Worm (Caenorhabditis elegans): ENCODE measurements around the gene sdc-1.

sdc-1 gene

ce11 chrX:16290536-16290935 is 15.0 kb downstream of the sdc-1 start:
- no peak for TF ChIP-seq ham-2 (GFP tag; optimal IDR thresholded peaks at IDR 0.05)
- no peak for TF ChIP-seq sem-2 (GFP tag; optimal IDR thresholded peaks at IDR 0.05)
- no peak for TF ChIP-seq nhr-237 (tag; optimal IDR thresholded peaks at IDR 0.05)
- no peak for TF ChIP-seq snpc-4 (tag; optimal IDR thresholded peaks at IDR 0.05)

- TF ChIP-seq mep-1 (tag; optimal IDR thresholded peaks at IDR 0.05): no peak
- TF ChIP-seq mls-2 (tag; optimal IDR thresholded peaks at IDR 0.05): no peak
- TF ChIP-seq nhr-237 (tag; optimal IDR thresholded peaks at IDR 0.05): no peak
- TF ChIP-seq pha-4 (tag; optimal IDR thresholded peaks at IDR 0.05): no peak
- TF ChIP-seq unc-39 (tag; optimal IDR thresholded peaks at IDR 0.05): no peak
- no peak for TF ChIP-seq zip-8 (tag; optimal IDR thresholded peaks at IDR 0.05)
- TF ChIP-seq cnd-1 (tag; optimal IDR thresholded peaks at IDR 0.05): no peak
- TF ChIP-seq sem-2 (GFP tag; optimal IDR thresholded peaks at IDR 0.05): no peak
- no peak for TF ChIP-seq lsy-2 (tag; optimal IDR thresholded peaks at IDR 0.05)
These were observed 17.4 kb downstream of the sdc-1 start, which contains the start of gene F52E10.4 for ce11 chrX:16292933-16293332. F52E10.4 (minus strand) TSS chrX:16293033.

DNA sequence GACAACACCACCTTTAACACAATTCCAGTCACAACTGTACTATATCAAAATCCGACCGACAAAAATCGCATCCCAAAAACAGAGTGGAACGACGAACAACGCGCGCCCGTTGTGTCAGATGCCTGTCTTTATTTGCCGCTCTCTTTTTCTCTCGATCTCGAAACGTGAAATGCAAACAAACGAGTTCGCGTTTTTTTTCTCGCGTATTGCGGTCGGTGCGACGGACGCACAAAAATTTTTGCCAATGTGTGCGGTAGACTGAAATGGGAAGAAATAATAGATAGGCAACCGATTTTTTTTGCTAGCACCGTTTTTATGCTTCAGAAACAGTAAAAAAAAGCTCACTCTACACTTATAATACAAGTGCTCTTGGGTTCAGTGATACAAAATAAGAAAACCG is 21.6 kb downstream of the sdc-1 start:
- TF ChIP-seq flh-1 (GFP tag; optimal IDR thresholded peaks at IDR 0.05) (no peak), zip-8 (tag; optimal IDR thresholded peaks at IDR 0.05) (no peak), sem-2 (GFP tag; optimal IDR thresholded peaks at IDR 0.05) (no peak), drap-1 (GFP tag; optimal IDR thresholded peaks at IDR 0.05) (no peak), mep-1 (tag; optimal IDR thresholded peaks at IDR 0.05) (no peak), ham-2 (GFP tag; optimal IDR thresholded peaks at IDR 0.05) (no peak), nhr-12 (tag; optimal IDR thresholded peaks at IDR 0.05) (no peak), elt-1 (tag; optimal IDR thresholded peaks at IDR 0.05; ENCODE audit: borderline replicate concordance, insufficient read depth) (no peak), bed-3 (GFP tag; optimal IDR thresholded peaks at IDR 0.05) (no peak), snpc-4 (tag; optimal IDR thresholded peaks at IDR 0.05) (no peak), pha-4 (tag; optimal IDR thresholded peaks at IDR 0.05) (no peak), ces-1 (GFP tag; optimal IDR thresholded peaks at IDR 0.05) (no peak)

ce11 chrX:16298173-16298572 is 22.6 kb downstream of the sdc-1 start:
- TF ChIP-seq M03D4.4 (tag; optimal IDR thresholded peaks at IDR 0.05) (no peak), ces-1 (GFP tag; optimal IDR thresholded peaks at IDR 0.05) (no peak), lin-32 (GFP tag; optimal IDR thresholded peaks at IDR 0.05) (no peak), blmp-1 (tag; optimal IDR thresholded peaks at IDR 0.05) (no peak), snpc-4 (tag; optimal IDR thresholded peaks at IDR 0.05) (no peak), nhr-28 (tag; optimal IDR thresholded peaks at IDR 0.05) (no peak), nhr-2 (tag; optimal IDR thresholded peaks at IDR 0.05) (no peak), ceh-39 (tag; optimal IDR thresholded peaks at IDR 0.05) (no peak), mab-5 (tag; optimal IDR thresholded peaks at IDR 0.05) (no peak), ztf-11 (tag; optimal IDR thresholded peaks at IDR 0.05) (no peak), ceh-83 (GFP tag; optimal IDR thresholded peaks at IDR 0.05) (no peak), ham-2 (GFP tag; optimal IDR thresholded peaks at IDR 0.05) (no peak), hlh-1 (tag; optimal IDR thresholded peaks at IDR 0.05) (no peak), unc-62 (GFP tag; optimal IDR thresholded peaks at IDR 0.05) (no peak), tbx-8 (GFP tag; optimal IDR thresholded peaks at IDR 0.05) (no peak), drap-1 (GFP tag; optimal IDR thresholded peaks at IDR 0.05) (no peak), nhr-76 (tag; optimal IDR thresholded peaks at IDR 0.05) (no peak), unc-120 (tag; optimal IDR thresholded peaks at IDR 0.05; ENCODE audit: poor library complexity, severe bottlenecking) (peak; percentile 7), elt-3 (tag; optimal IDR thresholded peaks at IDR 0.05) (no peak), mls-2 (tag; optimal IDR thresholded peaks at IDR 0.05) (no peak), unc-39 (tag; optimal IDR thresholded peaks at IDR 0.05) (no peak), bed-3 (GFP tag; optimal IDR thresholded peaks at IDR 0.05) (peak; percentile 19), pha-4 (tag; optimal IDR thresholded peaks at IDR 0.05) (no peak), ceh-43 (GFP tag; optimal IDR thresholded peaks at IDR 0.05) (no peak), sem-2 (GFP tag; optimal IDR thresholded peaks at IDR 0.05) (no peak), nhr-12 (tag; optimal IDR thresholded peaks at IDR 0.05) (no peak), sptf-1 (tag; optimal IDR thresholded peaks at IDR 0.05) (peak; percentile 44)

DNA sequence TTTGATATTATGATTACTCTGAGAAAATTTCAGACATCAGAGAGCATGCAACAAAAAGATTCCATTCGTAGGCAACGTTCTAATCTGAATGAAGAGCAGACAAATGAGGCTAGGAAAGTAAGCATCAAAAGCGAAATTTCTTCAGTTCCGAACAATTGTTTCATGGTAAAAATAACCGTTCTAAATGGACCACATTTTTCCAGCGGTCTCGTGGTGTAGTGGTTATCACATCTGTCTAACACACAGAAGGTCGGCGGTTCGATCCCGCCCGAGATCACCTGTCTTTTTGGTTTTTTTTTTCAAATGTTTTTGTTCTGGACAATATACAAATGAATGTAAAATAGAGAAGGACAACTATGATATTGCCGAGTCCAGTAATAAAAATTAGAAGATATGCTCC is 24.3 kb downstream of the sdc-1 start, which contains the start of gene twk-21:
Gene twk-21, plus strand, starts transcription at position 34 of the 400 bp plus-strand sequence.
- TF ChIP-seq M03D4.4 (tag; optimal IDR thresholded peaks at IDR 0.05) (no peak), elt-3 (tag; optimal IDR thresholded peaks at IDR 0.05) (no peak), flh-1 (GFP tag; optimal IDR thresholded peaks at IDR 0.05) (no peak), sem-2 (GFP tag; optimal IDR thresholded peaks at IDR 0.05) (no peak), elt-1 (tag; optimal IDR thresholded peaks at IDR 0.05; ENCODE audit: borderline replicate concordance, insufficient read depth) (no peak), ceh-83 (GFP tag; optimal IDR thresholded peaks at IDR 0.05) (no peak), tbx-8 (GFP tag; optimal IDR thresholded peaks at IDR 0.05) (no peak)
